Worm (Caenorhabditis elegans): ENCODE results near the gene Y43C5A.4.

DNA sequence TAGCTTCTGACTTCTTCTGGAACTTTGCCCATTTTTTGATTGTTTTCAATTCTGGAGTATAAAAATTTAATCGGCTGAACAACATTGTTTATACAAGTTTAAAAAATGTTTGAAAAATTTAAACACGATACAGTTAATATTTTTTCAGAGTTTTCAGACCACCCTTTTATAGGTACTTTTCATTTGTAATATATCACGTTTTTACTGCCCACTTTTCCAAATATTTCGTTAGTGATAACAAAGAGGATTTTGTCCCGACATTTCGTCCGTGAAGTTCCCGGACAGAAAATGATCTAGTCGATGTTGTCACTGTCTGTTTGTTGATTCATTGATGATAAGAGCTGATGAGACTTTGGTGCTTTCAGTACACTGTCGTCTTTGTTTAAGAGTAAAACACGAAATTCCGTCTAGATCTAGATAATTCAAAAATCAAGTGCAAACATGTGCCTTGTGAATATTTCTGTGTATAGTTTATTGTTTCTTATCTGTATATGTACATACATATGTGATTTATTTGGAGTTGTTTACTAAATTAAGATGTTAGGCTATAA lies 42.5 kb upstream of the Y43C5A.4 start, which contains the start of gene ech-9:
- no peak for TF ChIP-seq lin-39 (tag; optimal IDR thresholded peaks at IDR 0.05)
- TF ChIP-seq egl-27 (tag; optimal IDR thresholded peaks at IDR 0.05) = no peak
- TF ChIP-seq mdl-1 (tag; optimal IDR thresholded peaks at IDR 0.05) = no peak
